Worm (Caenorhabditis elegans) whole organism, midembryonic: ENCODE results near the gene Y39F10A.1.

ENCODE experiments used
- cog-1 ChIP-seq: sonication (generic microtip); optimal IDR thresholded peaks from 2 replicates; lab custom pipeline; 2016; ENCODE audit warnings: missing genetic modification characterization, missing compliant biosample characterization
- flt-1 ChIP-seq: fragments of 200-800 bp; sonication (Bioruptor generic); IDR thresholded peaks from 2 replicates; pipeline ENCODE4 v1.3.6; 2022; ENCODE audit warnings: missing genetic modification characterization, missing compliant biosample characterization
- med-1 ChIP-seq: sonication (generic microtip); optimal IDR thresholded peaks from 2 replicates; lab custom pipeline; 2017; ENCODE audit warnings: missing genetic modification characterization, mild to moderate bottlenecking, missing compliant biosample characterization, antibody characterized with exemption, missing genetic modification reagents; ENCODE audit not compliant: insufficient read depth
- ztf-29 ChIP-seq: fragments of 200-800 bp; sonication (Bioruptor generic); IDR thresholded peaks from 2 replicates; pipeline ENCODE4 v1.3.6; 2022; ENCODE audit warnings: missing genetic modification reagents, missing genetic modification characterization, missing compliant biosample characterization

DNA sequence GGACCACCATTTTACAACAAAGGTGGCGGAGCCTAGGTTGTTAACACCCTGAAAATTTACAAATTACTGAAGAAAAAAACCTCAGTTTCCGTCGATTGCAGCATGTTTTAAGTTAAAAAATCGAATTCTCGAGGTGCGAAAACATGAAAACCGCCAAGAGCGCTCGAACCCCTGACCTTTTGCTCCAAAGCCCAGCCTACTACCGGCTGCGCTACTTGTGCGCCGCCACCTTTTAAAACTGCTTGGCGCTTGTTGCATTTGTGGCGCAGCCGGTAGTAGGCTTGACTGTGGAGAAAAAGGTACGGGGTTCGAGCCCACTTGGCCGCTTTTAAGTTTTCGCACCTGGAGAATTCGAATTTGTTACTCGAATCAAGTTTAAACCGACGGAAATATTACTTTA lies 25.0 kb upstream of the Y39F10A.1 start, which contains the start of gene snt-6:
- TF ChIP-seq cog-1 (tag; lab: Kevin White, UChicago) (no peak), med-1 (GFP tag; lab: Kevin White, UChicago) (no peak), flt-1 (no peak), ztf-29 (GFP tag; lab: Robert Waterston, UW) (no peak)
